Fruit fly (Drosophila melanogaster) whole organism: ENCODE data around the gene CG31897.

ENCODE experiments used
- CG8478 ChIP-seq: fragments of >200 bp; optimal IDR thresholded peaks from 2 replicates; lab custom pipeline; 2018; ENCODE audit warnings: inconsistent platforms
- EcR ChIP-seq, 2 experiments: fragments of >200 bp; optimal IDR thresholded peaks; 2 replicates each; lab custom pipeline; 2017; ENCODE audit warnings: missing biosample characterization in 2 of 2, missing genetic modification characterization in 2 of 2, missing genetic modification reagents in 2 of 2
- psq ChIP-seq: fragments of >200 bp; optimal IDR thresholded peaks from 2 replicates; lab custom pipeline; 2017
- usp ChIP-seq: fragments of >200 bp; optimal IDR thresholded peaks from 2 replicates; lab custom pipeline; 2017; ENCODE audit warnings: missing biosample characterization, missing genetic modification characterization, mixed read lengths

- TF ChIP-seq EcR (GFP tag; optimal IDR thresholded peaks at IDR 0.05; lab: Kevin White, UChicago) = no peak
- no peak for TF ChIP-seq CG8478 (lab: Kevin White, UChicago)
- no peak for TF ChIP-seq psq (lab: Kevin White, UChicago)
- no peak for TF ChIP-seq usp (GFP tag; lab: Kevin White, UChicago)
Observed at dm6 chr2L:8394840-8395239, 47.4 kb upstream of the CG31897 start, which contains the start of gene Peritrophin-15b.
